Worm (Caenorhabditis elegans) whole organism, midembryonic: ENCODE results near the gene fubl-1.

Experiments used
- T22C8.4 ChIP-seq: fragments of 200-800 bp; sonication (Bioruptor generic); IDR thresholded peaks from 2 replicates; pipeline ENCODE4 v1.3.6; 2022; ENCODE audit warnings: missing genetic modification characterization, missing compliant biosample characterization
- cog-1 ChIP-seq: sonication (generic microtip); optimal IDR thresholded peaks from 2 replicates; lab custom pipeline; 2016; ENCODE audit warnings: missing genetic modification characterization, missing compliant biosample characterization
- flt-1 ChIP-seq: fragments of 200-800 bp; sonication (Bioruptor generic); IDR thresholded peaks from 2 replicates; pipeline ENCODE4 v1.3.6; 2022; ENCODE audit warnings: missing genetic modification characterization, missing compliant biosample characterization
- klf-2 ChIP-seq: fragments of 200-800 bp; sonication (Bioruptor generic); conservative IDR thresholded peaks from 2 replicates; pipeline ENCODE4 v1.3.6; 2022; ENCODE audit warnings: missing genetic modification reagents, missing genetic modification characterization, missing compliant biosample characterization
- med-1 ChIP-seq: sonication (generic microtip); optimal IDR thresholded peaks from 2 replicates; lab custom pipeline; 2017; ENCODE audit warnings: missing genetic modification characterization, mild to moderate bottlenecking, missing compliant biosample characterization, antibody characterized with exemption, missing genetic modification reagents; ENCODE audit not compliant: insufficient read depth
- ref-1 ChIP-seq: fragments of 200-800 bp; sonication (Bioruptor generic); conservative IDR thresholded peaks from 2 replicates; pipeline ENCODE4 v1.3.6; 2022; ENCODE audit warnings: missing genetic modification reagents, missing genetic modification characterization, missing compliant biosample characterization
- tab-1 ChIP-seq: fragments of 200-800 bp; sonication (Bioruptor generic); IDR thresholded peaks from 2 replicates; pipeline ENCODE4 v1.3.6; 2022; ENCODE audit warnings: missing genetic modification characterization, missing compliant biosample characterization
- ztf-23 ChIP-seq: fragments of 200-800 bp; sonication (Bioruptor generic); IDR thresholded peaks from 2 replicates; pipeline ENCODE4 v1.3.6; 2022; ENCODE audit warnings: missing genetic modification reagents, missing genetic modification characterization, missing compliant biosample characterization
- ztf-29 ChIP-seq: fragments of 200-800 bp; sonication (Bioruptor generic); IDR thresholded peaks from 2 replicates; pipeline ENCODE4 v1.3.6; 2022; ENCODE audit warnings: missing genetic modification reagents, missing genetic modification characterization, missing compliant biosample characterization

The fubl-1 gene

ce11 chrV:10222007-10222406 lies 16.7 kb downstream of the fubl-1 start, which contains the start of gene C12D8.20:
TSS of gene C12D8.20 (plus strand) at chrV:10222307.
- TF ChIP-seq cog-1 (tag; lab: Kevin White, UChicago) (no peak), klf-2 (GFP tag; lab: Robert Waterston, UW) (no peak), flt-1 (GFP tag; lab: Robert Waterston, UW) (no peak), ref-1 (GFP tag; lab: Robert Waterston, UW) (no peak), T22C8.4 (GFP tag; lab: Robert Waterston, UW) (no peak), ztf-29 (no peak), med-1 (GFP tag; lab: Kevin White, UChicago) (no peak), tab-1 (GFP tag; lab: Robert Waterston, UW) (no peak), ztf-23 (GFP tag; lab: Robert Waterston, UW) (no peak)

- TF ChIP-seq flt-1 (GFP tag; lab: Robert Waterston, UW) (no peak), ref-1 (GFP tag; lab: Robert Waterston, UW) (no peak), cog-1 (tag; lab: Kevin White, UChicago) (no peak), ztf-23 (GFP tag; lab: Robert Waterston, UW) (no peak), T22C8.4 (GFP tag; lab: Robert Waterston, UW) (no peak), tab-1 (GFP tag; lab: Robert Waterston, UW) (no peak), med-1 (GFP tag; lab: Kevin White, UChicago) (no peak), klf-2 (GFP tag; lab: Robert Waterston, UW) (no peak), ztf-29 (no peak)
Observed at ce11 chrV:10221317-10221716, 17.3 kb downstream of the fubl-1 start, which contains the start of the genes fipr-5 and fipr-9. TSS of gene fipr-5 (minus strand) at chrV:10221417. TSS of gene fipr-9 (plus strand) at chrV:10221662.

- no peak for TF ChIP-seq klf-2 (GFP tag; lab: Robert Waterston, UW)
- TF ChIP-seq ztf-23 (GFP tag; lab: Robert Waterston, UW) = no peak
- no peak for TF ChIP-seq tab-1 (GFP tag; lab: Robert Waterston, UW)
- TF ChIP-seq ref-1 (GFP tag; lab: Robert Waterston, UW) = no peak
- TF ChIP-seq flt-1 (GFP tag; lab: Robert Waterston, UW) = no peak
- no peak for TF ChIP-seq cog-1 (tag; lab: Kevin White, UChicago)
- no peak for TF ChIP-seq T22C8.4 (GFP tag; lab: Robert Waterston, UW)
- no peak for TF ChIP-seq med-1 (GFP tag; lab: Kevin White, UChicago)
- no peak for TF ChIP-seq ztf-29
Observed at ce11 chrV:10220605-10221004, 18.1 kb downstream of the fubl-1 start, which contains the start of gene C12D8.13. TSS of gene C12D8.13 (minus strand) at chrV:10220705.

- no peak for TF ChIP-seq cog-1 (tag; lab: Kevin White, UChicago)
- TF ChIP-seq flt-1 (GFP tag; lab: Robert Waterston, UW) = no peak
- TF ChIP-seq T22C8.4 (GFP tag; lab: Robert Waterston, UW) = no peak
- no peak for TF ChIP-seq ztf-23 (GFP tag; lab: Robert Waterston, UW)
- no peak for TF ChIP-seq ztf-29
- TF ChIP-seq ref-1 (GFP tag; lab: Robert Waterston, UW) = no peak
- TF ChIP-seq tab-1 (GFP tag; lab: Robert Waterston, UW) = no peak
- no peak for TF ChIP-seq klf-2 (GFP tag; lab: Robert Waterston, UW)
- no peak for TF ChIP-seq med-1 (GFP tag; lab: Kevin White, UChicago)
Observed at ce11 chrV:10216724-10217123, 21.9 kb downstream of the fubl-1 start, which contains the start of gene ZK856.14. TSS of gene ZK856.14 (plus strand) at chrV:10217024.

ce11 chrV:10212627-10213026 lies 26.0 kb downstream of the fubl-1 start, which contains the start of gene hpo-40:
TSS of gene hpo-40 (plus strand) at chrV:10212927.
- TF ChIP-seq ztf-29 (no peak), flt-1 (GFP tag; lab: Robert Waterston, UW) (no peak)

- TF ChIP-seq cog-1 (tag; lab: Kevin White, UChicago) (no peak), klf-2 (GFP tag; lab: Robert Waterston, UW) (no peak), T22C8.4 (GFP tag; lab: Robert Waterston, UW) (no peak), ztf-23 (GFP tag; lab: Robert Waterston, UW) (no peak), flt-1 (GFP tag; lab: Robert Waterston, UW) (no peak), tab-1 (GFP tag; lab: Robert Waterston, UW) (no peak), med-1 (GFP tag; lab: Kevin White, UChicago) (no peak), ref-1 (GFP tag; lab: Robert Waterston, UW) (no peak), ztf-29 (no peak)
Observed at ce11 chrV:10212027-10212426, 26.6 kb downstream of the fubl-1 start, which contains the start of gene zhit-3. TSS of gene zhit-3 (minus strand) at chrV:10212127.

ce11 chrV:10210244-10210643 lies 28.4 kb downstream of the fubl-1 start, which contains the start of gene tftc-3:
TSS of gene tftc-3 (minus strand) at chrV:10210344.
- TF ChIP-seq klf-2 (GFP tag; lab: Robert Waterston, UW) = no peak
- no peak for TF ChIP-seq cog-1 (tag; lab: Kevin White, UChicago)
- TF ChIP-seq ztf-29 = no peak
- no peak for TF ChIP-seq ref-1 (GFP tag; lab: Robert Waterston, UW)
- TF ChIP-seq med-1 (GFP tag; lab: Kevin White, UChicago) = no peak
- TF ChIP-seq T22C8.4 (GFP tag; lab: Robert Waterston, UW) = no peak
- no peak for TF ChIP-seq ztf-23 (GFP tag; lab: Robert Waterston, UW)
- TF ChIP-seq flt-1 (GFP tag; lab: Robert Waterston, UW) = no peak
- no peak for TF ChIP-seq tab-1 (GFP tag; lab: Robert Waterston, UW)

- TF ChIP-seq T22C8.4 (GFP tag; lab: Robert Waterston, UW) = no peak
- no peak for TF ChIP-seq med-1 (GFP tag; lab: Kevin White, UChicago)
- TF ChIP-seq ztf-23 (GFP tag; lab: Robert Waterston, UW) = no peak
- no peak for TF ChIP-seq tab-1 (GFP tag; lab: Robert Waterston, UW)
- no peak for TF ChIP-seq flt-1 (GFP tag; lab: Robert Waterston, UW)
- no peak for TF ChIP-seq cog-1 (tag; lab: Kevin White, UChicago)
- TF ChIP-seq ref-1 (GFP tag; lab: Robert Waterston, UW) = no peak
- TF ChIP-seq ztf-29 = no peak
- TF ChIP-seq klf-2 (GFP tag; lab: Robert Waterston, UW) = no peak
Observed at ce11 chrV:10206502-10206901, 32.2 kb downstream of the fubl-1 start, which contains the start of gene rpc-25. TSS of gene rpc-25 (minus strand) at chrV:10206602.

ce11 chrV:10205483-10205882 lies 33.2 kb downstream of the fubl-1 start, which contains the start of gene ZK856.16:
TSS of gene ZK856.16 (minus strand) at chrV:10205583.
- TF ChIP-seq T22C8.4 (GFP tag; lab: Robert Waterston, UW) = no peak
- TF ChIP-seq ref-1 (GFP tag; lab: Robert Waterston, UW) = no peak
- no peak for TF ChIP-seq tab-1 (GFP tag; lab: Robert Waterston, UW)
- TF ChIP-seq cog-1 (tag; lab: Kevin White, UChicago) = no peak
- no peak for TF ChIP-seq med-1 (GFP tag; lab: Kevin White, UChicago)
- TF ChIP-seq ztf-23 (GFP tag; lab: Robert Waterston, UW) = no peak
- TF ChIP-seq flt-1 (GFP tag; lab: Robert Waterston, UW) = no peak
- TF ChIP-seq ztf-29 = no peak
- TF ChIP-seq klf-2 (GFP tag; lab: Robert Waterston, UW) = no peak
